Worm (Caenorhabditis elegans): Measurements from ENCODE around the gene cept-2.

DNA sequence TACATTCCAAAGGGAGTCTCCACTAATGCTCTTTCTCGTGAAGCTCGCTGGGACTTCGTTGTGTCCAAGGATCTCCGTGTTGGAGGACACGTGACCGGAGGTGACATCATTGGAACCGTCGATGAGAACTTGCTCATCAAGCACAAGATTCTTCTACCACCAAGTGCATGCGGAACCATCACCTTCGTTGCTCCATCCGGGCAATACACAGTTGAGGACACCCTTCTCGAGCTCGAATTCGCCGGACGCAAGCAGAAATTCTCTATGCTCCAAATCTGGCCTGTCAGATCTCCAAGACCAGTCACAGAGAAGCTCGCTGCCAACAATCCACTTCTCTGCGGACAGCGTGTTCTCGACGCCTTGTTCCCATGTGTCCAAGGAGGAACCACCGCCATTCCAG lies 4.5 kb downstream of the cept-2 start:
- TF ChIP-seq ztf-25 (GFP tag; IDR thresholded peaks at IDR 0.05) (no peak), ceh-27 (GFP tag; optimal IDR thresholded peaks at IDR 0.05) (no peak), unc-62 (GFP tag; optimal IDR thresholded peaks at IDR 0.05) (no peak), ccch-3 (GFP tag; optimal IDR thresholded peaks at IDR 0.05) (no peak), ama-1 (optimal IDR thresholded peaks at IDR 0.05) (no peak), ama-1 (GFP tag; optimal IDR thresholded peaks at IDR 0.05) (no peak)
